Worm (Caenorhabditis elegans) whole organism, L1 larva: ENCODE data around the gene cutl-11.

ENCODE experiments used
- C04F5.9 ChIP-seq: sonication (generic microtip); optimal IDR thresholded peaks from 2 replicates; lab custom pipeline; 2016; ENCODE audit warnings: missing genetic modification characterization, missing compliant biosample characterization
- aha-1 ChIP-seq: fragments of 150-350 bp; optimal IDR thresholded peaks from 2 replicates; lab custom pipeline; 2014; ENCODE audit warnings: missing biosample characterization, missing genetic modification characterization
- alr-1 ChIP-seq: fragments of 200-800 bp; sonication (Bioruptor generic); optimal IDR thresholded peaks from 2 replicates; lab custom pipeline; 2018; ENCODE audit warnings: borderline replicate concordance, mild to moderate bottlenecking, missing genetic modification characterization, missing compliant biosample characterization
- aly-2 ChIP-seq: fragments of 150-350 bp; optimal IDR thresholded peaks from 2 replicates; lab custom pipeline; 2014; ENCODE audit warnings: missing biosample characterization, missing genetic modification characterization
- blmp-1 ChIP-seq: fragments of 150-350 bp; optimal IDR thresholded peaks from 2 replicates; lab custom pipeline; 2014; ENCODE audit warnings: missing biosample characterization, missing genetic modification characterization
- ceh-63 ChIP-seq: fragments of 200-800 bp; sonication (Bioruptor generic); optimal IDR thresholded peaks from 2 replicates; lab custom pipeline; 2018; ENCODE audit warnings: mild to moderate bottlenecking, missing genetic modification characterization, missing compliant biosample characterization
- ceh-88 ChIP-seq: fragments of 200-800 bp; sonication (Bioruptor generic); IDR thresholded peaks from 2 replicates; pipeline ENCODE4 v1.3.6; 2022; ENCODE audit warnings: missing genetic modification characterization, missing compliant biosample characterization
- dpl-1 ChIP-seq, 3 experiments: fragments of 150-350 bp in 2 of 3; sonication (generic microtip) in 1 of 3; optimal IDR thresholded peaks; 2 replicates each; lab custom pipeline; 2014 to 2017; ENCODE audit warnings: missing biosample characterization in 3 of 3, missing genetic modification characterization in 3 of 3, missing genetic modification reagents in 3 of 3
- efl-1 ChIP-seq, 4 experiments: fragments of 150-350 bp; optimal IDR thresholded peaks in 3 of 4; peaks in 1 of 4; 1 replicate in 1 of 4; 2 replicates in 3 of 4; lab custom pipeline; 2014; ENCODE audit warnings: missing biosample characterization in 2 of 4, missing genetic modification characterization in 2 of 4, missing genetic modification reagents in 2 of 4
- egl-27 ChIP-seq, 2 experiments: fragments of 150-350 bp in 1 of 2; sonication (generic microtip); optimal IDR thresholded peaks; 3 replicates each; lab custom pipeline; 2017 to 2018; ENCODE audit warnings: missing biosample characterization in 2 of 2, missing genetic modification characterization in 2 of 2, missing genetic modification reagents in 2 of 2
- elt-3 ChIP-seq, 6 experiments: fragments of 150-350 bp in 1 of 6; sonication (generic microtip); optimal IDR thresholded peaks; 2 replicates each; lab custom pipeline; 2017 to 2018; ENCODE audit warnings: missing biosample characterization in 6 of 6, missing genetic modification characterization in 6 of 6, inconsistent platforms in 1 of 6
- ets-5 ChIP-seq: fragments of 200-800 bp; sonication (Bioruptor generic); IDR thresholded peaks from 2 replicates; pipeline ENCODE4 v1.3.6; 2022; ENCODE audit warnings: missing genetic modification characterization, missing compliant biosample characterization
- fkh-10 ChIP-seq: sonication (generic microtip); optimal IDR thresholded peaks from 2 replicates; lab custom pipeline; 2017; ENCODE audit warnings: missing biosample characterization, missing genetic modification reagents, missing genetic modification characterization
- fkh-4 ChIP-seq: sonication (generic microtip); optimal IDR thresholded peaks from 2 replicates; lab custom pipeline; 2016; ENCODE audit warnings: missing compliant biosample characterization, missing genetic modification characterization, borderline replicate concordance
- fkh-8 ChIP-seq: sonication (generic microtip); optimal IDR thresholded peaks from 2 replicates; lab custom pipeline; 2016; ENCODE audit warnings: mild to moderate bottlenecking, missing genetic modification characterization, missing compliant biosample characterization
- hlh-17 ChIP-seq: fragments of 200-800 bp; sonication (Bioruptor generic); optimal IDR thresholded peaks from 2 replicates; lab custom pipeline; 2018; ENCODE audit warnings: missing genetic modification characterization, mild to moderate bottlenecking, missing compliant biosample characterization, moderate library complexity, borderline replicate concordance
- hlh-4 ChIP-seq: sonication (generic microtip); optimal IDR thresholded peaks from 2 replicates; lab custom pipeline; 2016; ENCODE audit warnings: mild to moderate bottlenecking, missing genetic modification characterization, missing compliant biosample characterization
- hpl-2 ChIP-seq: fragments of 150-350 bp; optimal IDR thresholded peaks from 2 replicates; lab custom pipeline; 2014; ENCODE audit warnings: missing biosample characterization, missing genetic modification reagents, missing genetic modification characterization
- irx-1 ChIP-seq: sonication (generic microtip); optimal IDR thresholded peaks from 2 replicates; lab custom pipeline; 2016; ENCODE audit warnings: missing genetic modification characterization, missing compliant biosample characterization
- jun-1 ChIP-seq: fragments of 150-350 bp; optimal IDR thresholded peaks from 2 replicates; lab custom pipeline; 2014; ENCODE audit warnings: missing biosample characterization, missing genetic modification reagents, missing genetic modification characterization
- lin-14 ChIP-seq: fragments of 200-800 bp; sonication (Bioruptor generic); optimal IDR thresholded peaks from 2 replicates; lab custom pipeline; 2018; ENCODE audit warnings: mild to moderate bottlenecking, missing genetic modification characterization, moderate library complexity, missing compliant biosample characterization
- lin-35 ChIP-seq, 2 experiments: fragments of 150-350 bp; optimal IDR thresholded peaks; 2 replicates each; lab custom pipeline; 2014; ENCODE audit warnings: missing biosample characterization in 2 of 2, missing genetic modification characterization in 2 of 2, missing genetic modification reagents in 2 of 2
- lir-3 ChIP-seq: sonication (generic microtip); optimal IDR thresholded peaks from 2 replicates; lab custom pipeline; 2016; ENCODE audit warnings: mild to moderate bottlenecking, missing genetic modification characterization, moderate library complexity, missing compliant biosample characterization; ENCODE audit not compliant: poor library complexity
- mdl-1 ChIP-seq, 2 experiments: fragments of 150-350 bp; optimal IDR thresholded peaks; 2 replicates each; lab custom pipeline; 2014 to 2017; ENCODE audit warnings: missing biosample characterization in 2 of 2, missing genetic modification characterization in 2 of 2, inconsistent platforms in 1 of 2
- mef-2 ChIP-seq: fragments of 150-350 bp; optimal IDR thresholded peaks from 2 replicates; lab custom pipeline; 2014; ENCODE audit warnings: missing biosample characterization, missing genetic modification characterization
- mep-1 ChIP-seq: fragments of 150-350 bp; optimal IDR thresholded peaks from 2 replicates; lab custom pipeline; 2014; ENCODE audit warnings: missing biosample characterization, missing genetic modification characterization
- nhr-20 ChIP-seq: sonication (generic microtip); optimal IDR thresholded peaks from 2 replicates; lab custom pipeline; 2016; ENCODE audit warnings: mild to moderate bottlenecking, missing genetic modification characterization, missing compliant biosample characterization
- nhr-71 ChIP-seq: sonication (generic microtip); optimal IDR thresholded peaks from 2 replicates; lab custom pipeline; 2016; ENCODE audit warnings: mild to moderate bottlenecking, missing genetic modification characterization, moderate library complexity, missing compliant biosample characterization
- nhr-76 ChIP-seq: sonication (generic microtip); optimal IDR thresholded peaks from 2 replicates; lab custom pipeline; 2017; ENCODE audit warnings: missing biosample characterization, missing genetic modification characterization
- pax-3 ChIP-seq: fragments of 200-800 bp; sonication (Bioruptor generic); optimal IDR thresholded peaks from 2 replicates; lab custom pipeline; 2018; ENCODE audit warnings: mild to moderate bottlenecking, missing genetic modification characterization, moderate library complexity, missing compliant biosample characterization
- snpc-4 ChIP-seq: fragments of 150-350 bp; optimal IDR thresholded peaks from 2 replicates; lab custom pipeline; 2014; ENCODE audit warnings: missing biosample characterization, missing genetic modification characterization
- snu-23 ChIP-seq: sonication (generic microtip); optimal IDR thresholded peaks from 2 replicates; lab custom pipeline; 2016; ENCODE audit warnings: missing genetic modification characterization, missing compliant biosample characterization
- sptf-1 ChIP-seq: fragments of 150-350 bp; optimal IDR thresholded peaks from 2 replicates; lab custom pipeline; 2014; ENCODE audit warnings: missing biosample characterization, missing genetic modification characterization
- sup-37 ChIP-seq: fragments of 200-800 bp; sonication (Bioruptor generic); optimal IDR thresholded peaks from 2 replicates; lab custom pipeline; 2018; ENCODE audit warnings: mild to moderate bottlenecking, missing genetic modification characterization, missing compliant biosample characterization
- tbx-2 ChIP-seq: sonication (generic microtip); optimal IDR thresholded peaks from 2 replicates; lab custom pipeline; 2016; ENCODE audit warnings: missing genetic modification characterization, missing compliant biosample characterization
- tlp-1 ChIP-seq: fragments of 150-350 bp; optimal IDR thresholded peaks from 2 replicates; lab custom pipeline; 2014; ENCODE audit warnings: missing biosample characterization, missing genetic modification characterization
- unc-130 ChIP-seq: fragments of 150-350 bp; optimal IDR thresholded peaks from 2 replicates; lab custom pipeline; 2017; ENCODE audit warnings: missing biosample characterization, missing genetic modification characterization, inconsistent platforms
- unc-62 ChIP-seq: fragments of 150-350 bp; optimal IDR thresholded peaks from 2 replicates; lab custom pipeline; 2014; ENCODE audit warnings: missing biosample characterization, missing genetic modification reagents, missing genetic modification characterization
- unc-98 ChIP-seq: fragments of 200-800 bp; sonication (Bioruptor generic); IDR thresholded peaks from 2 replicates; pipeline ENCODE4 v1.3.6; 2022; ENCODE audit warnings: missing genetic modification characterization, missing compliant biosample characterization
- vab-15 ChIP-seq: sonication (generic microtip); optimal IDR thresholded peaks from 2 replicates; lab custom pipeline; 2017; ENCODE audit warnings: missing genotype, mild to moderate bottlenecking, missing genetic modification characterization, missing compliant biosample characterization
- xbp-1 ChIP-seq: sonication (generic microtip); optimal IDR thresholded peaks from 2 replicates; lab custom pipeline; 2016; ENCODE audit warnings: missing genetic modification characterization, missing compliant biosample characterization
- zag-1 ChIP-seq: fragments of 150-350 bp; optimal IDR thresholded peaks from 2 replicates; lab custom pipeline; 2014; ENCODE audit warnings: missing biosample characterization, missing genetic modification characterization

The cutl-11 gene

DNA sequence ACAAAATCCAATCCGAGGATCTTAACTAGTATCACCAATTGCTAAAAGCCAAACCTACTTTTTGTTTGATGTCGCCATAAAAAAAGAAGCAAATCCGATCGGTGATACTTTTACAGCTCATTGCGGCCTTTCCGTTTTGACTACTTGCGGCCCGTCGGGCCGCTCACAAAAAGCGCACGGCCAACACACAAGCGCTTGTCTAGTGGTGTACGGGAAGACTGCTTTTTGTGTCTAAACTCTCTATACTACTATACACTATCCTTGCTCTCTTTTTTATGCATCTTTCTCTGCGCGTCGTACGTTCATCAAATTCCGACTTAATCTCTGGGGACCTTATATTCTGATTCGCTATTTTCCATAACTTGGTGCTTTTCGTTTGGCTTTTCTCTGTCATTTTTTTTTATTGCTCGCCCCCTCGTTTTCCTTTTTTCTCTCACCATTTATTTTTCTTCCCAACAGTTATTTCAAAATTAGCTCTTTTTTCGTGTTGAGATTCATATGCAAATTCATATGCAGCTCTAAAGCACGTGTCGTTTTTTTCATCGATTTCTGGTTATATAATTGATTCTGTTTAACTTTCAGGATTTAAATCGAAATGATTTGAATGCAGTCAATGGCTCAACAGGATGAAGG is 16.0 kb upstream of the cutl-11 start, which contains the start of gene noca-2 (continued):
- peak; percentile 13 for TF ChIP-seq nhr-20 (tag; lab: Kevin White, UChicago)
- TF ChIP-seq egl-27 (tag; optimal IDR thresholded peaks at IDR 0.05; lab: Kevin White, UChicago), result no peak
- peak; percentile 11 for TF ChIP-seq xbp-1 (tag; lab: Kevin White, UChicago)
- TF ChIP-seq tlp-1 (tag; lab: Kevin White, UChicago), result no peak
- TF ChIP-seq tbx-2 (tag; lab: Kevin White, UChicago), result peak; percentile 12
- no peak for TF ChIP-seq mef-2 (tag; lab: Kevin White, UChicago)
- peak; percentile 45 for TF ChIP-seq snu-23 (GFP tag; lab: Kevin White, UChicago)
- TF ChIP-seq elt-3 (tag; optimal IDR thresholded peaks at IDR 0.05; lab: Kevin White, UChicago), result no peak
- TF ChIP-seq efl-1 (optimal IDR thresholded peaks at IDR 0.05; lab: Kevin White, UChicago), result peak; percentile 5 to 53
- peak in 1 of 2 experiments; percentile 84 for TF ChIP-seq efl-1 (GFP tag; optimal IDR thresholded peaks at IDR 0.05 in 1 of 2; lab: Kevin White, UChicago)
- no peak for TF ChIP-seq sptf-1
- TF ChIP-seq ceh-88 (GFP tag; lab: Robert Waterston, UW), result no peak
- no peak for TF ChIP-seq dpl-1 (GFP tag; optimal IDR thresholded peaks at IDR 0.05; lab: Kevin White, UChicago)
- no peak for TF ChIP-seq nhr-76 (tag; lab: Kevin White, UChicago)
- no peak for TF ChIP-seq ets-5
- no peak for TF ChIP-seq jun-1 (tag; lab: Kevin White, UChicago)
- peak; percentile 37 for TF ChIP-seq nhr-71 (tag; lab: Kevin White, UChicago)
- TF ChIP-seq fkh-10 (GFP tag; lab: Kevin White, UChicago), result no peak
- peak; percentile 82 for TF ChIP-seq lin-14 (GFP tag; lab: Kevin White, UChicago)
- TF ChIP-seq vab-15, result no peak
- TF ChIP-seq lir-3 (tag; lab: Kevin White, UChicago), result no peak
- no peak for TF ChIP-seq aly-2 (tag; lab: Kevin White, UChicago)

DNA sequence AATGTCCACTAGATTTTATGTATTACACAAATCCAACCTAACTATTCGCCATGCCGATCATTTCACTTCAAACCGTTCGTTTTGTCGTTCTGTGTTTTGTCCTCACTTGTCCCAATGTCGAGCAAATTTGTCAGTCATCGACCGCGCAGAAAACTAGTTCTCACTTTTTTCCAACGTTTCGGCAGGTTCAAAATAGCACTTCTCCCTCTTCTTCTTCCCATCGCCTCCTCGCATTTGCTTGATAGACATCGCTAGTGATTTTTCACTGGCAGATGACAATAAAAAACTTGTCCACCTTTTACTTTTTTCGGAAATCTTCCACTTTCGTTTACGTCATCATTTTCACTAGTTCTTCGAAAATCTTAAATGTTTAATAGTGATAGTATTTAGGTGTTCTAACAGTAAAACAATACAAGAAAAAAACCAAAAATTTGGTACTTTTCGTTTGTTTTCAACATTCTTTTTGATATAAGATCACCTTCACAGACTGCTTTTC is 14.9 kb upstream of the cutl-11 start:
- TF ChIP-seq C04F5.9 (tag; lab: Kevin White, UChicago), result no peak
- peak; percentile 96 for TF ChIP-seq blmp-1
- peak in 1 of 6 experiments; percentile 16 for TF ChIP-seq elt-3 (tag; optimal IDR thresholded peaks at IDR 0.05; lab: Kevin White, UChicago)

DNA sequence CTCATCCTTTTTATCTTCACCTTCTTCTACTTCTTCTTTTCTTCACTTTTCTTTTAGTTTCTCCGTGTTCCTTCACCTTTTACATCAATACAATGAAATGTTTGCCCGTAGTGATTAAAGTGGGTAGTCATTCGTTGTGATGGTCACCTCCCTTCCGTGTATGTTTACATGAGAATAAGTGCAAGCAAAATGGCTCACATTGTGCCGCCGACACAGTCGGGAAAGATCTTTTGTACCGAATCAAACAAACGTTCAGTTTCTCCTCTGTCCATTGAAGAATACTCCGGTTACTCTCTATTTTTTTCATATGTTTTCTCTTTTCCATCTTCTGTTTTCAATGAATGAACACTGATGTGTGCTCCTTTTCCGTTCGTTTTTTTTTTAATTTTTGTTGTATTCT is 13.5 kb upstream of the cutl-11 start:
- no peak for TF ChIP-seq unc-130 (tag; lab: Kevin White, UChicago)
- no peak for TF ChIP-seq ceh-63 (GFP tag; lab: Kevin White, UChicago)
- TF ChIP-seq fkh-10 (GFP tag; lab: Kevin White, UChicago), result no peak
- TF ChIP-seq egl-27 (tag; optimal IDR thresholded peaks at IDR 0.05; lab: Kevin White, UChicago), result no peak
- TF ChIP-seq irx-1 (tag; lab: Kevin White, UChicago), result no peak
- no peak for TF ChIP-seq mdl-1 (tag; optimal IDR thresholded peaks at IDR 0.05; lab: Kevin White, UChicago)
- no peak for TF ChIP-seq aha-1 (tag; lab: Kevin White, UChicago)
- no peak for TF ChIP-seq lir-3 (tag; lab: Kevin White, UChicago)
- no peak for TF ChIP-seq efl-1 (optimal IDR thresholded peaks at IDR 0.05; lab: Kevin White, UChicago)
- TF ChIP-seq efl-1 (GFP tag; optimal IDR thresholded peaks at IDR 0.05 in 1 of 2; lab: Kevin White, UChicago), result peak in 1 of 2 experiments; percentile 86
- no peak for TF ChIP-seq hlh-17 (GFP tag; lab: Kevin White, UChicago)
- TF ChIP-seq fkh-4 (tag; lab: Kevin White, UChicago), result no peak
- TF ChIP-seq ets-5, result no peak
- no peak for TF ChIP-seq lin-35 (GFP tag; optimal IDR thresholded peaks at IDR 0.05; lab: Kevin White, UChicago)
- no peak for TF ChIP-seq mep-1
- TF ChIP-seq hlh-4, result no peak
- TF ChIP-seq lin-14 (GFP tag; lab: Kevin White, UChicago), result peak; percentile 1

DNA sequence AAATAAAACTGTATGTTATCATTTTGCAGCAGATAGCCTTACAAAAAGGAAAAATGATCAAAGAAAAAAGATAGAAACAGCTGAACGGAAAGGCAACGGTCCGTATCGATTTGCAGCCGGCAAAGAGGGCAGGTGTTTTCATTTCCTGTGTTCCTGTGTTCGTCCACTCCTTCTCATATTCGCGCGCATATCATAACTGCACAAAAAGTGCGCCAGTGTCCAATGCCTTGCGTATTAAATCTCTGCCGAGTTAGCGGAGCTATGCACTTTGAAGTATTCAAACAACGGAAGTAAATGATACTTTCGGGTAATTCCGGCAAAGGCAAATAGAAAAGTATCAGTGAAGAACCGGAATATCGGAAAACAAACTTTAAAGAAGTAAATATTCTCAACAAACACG is 11.9 kb upstream of the cutl-11 start:
- TF ChIP-seq unc-62 (GFP tag; lab: Kevin White, UChicago) (no peak), lin-35 (GFP tag; optimal IDR thresholded peaks at IDR 0.05; lab: Kevin White, UChicago) (peak in 1 of 2 experiments; percentile 19), pax-3 (tag; lab: Kevin White, UChicago) (no peak), efl-1 (optimal IDR thresholded peaks at IDR 0.05; lab: Kevin White, UChicago) (peak; percentile 22 to 33), efl-1 (GFP tag; optimal IDR thresholded peaks at IDR 0.05 in 1 of 2; lab: Kevin White, UChicago) (peak; percentile 27 to 95), fkh-4 (tag; lab: Kevin White, UChicago) (no peak), snpc-4 (no peak), hpl-2 (GFP tag; lab: Kevin White, UChicago) (no peak), zag-1 (tag; lab: Kevin White, UChicago) (no peak), alr-1 (tag; lab: Kevin White, UChicago) (no peak), ceh-63 (GFP tag; lab: Kevin White, UChicago) (no peak), mep-1 (no peak), snu-23 (GFP tag; lab: Kevin White, UChicago) (no peak), sup-37 (GFP tag; lab: Kevin White, UChicago) (no peak), lir-3 (tag; lab: Kevin White, UChicago) (no peak), fkh-8 (tag; lab: Kevin White, UChicago) (peak; percentile 17), dpl-1 (GFP tag; optimal IDR thresholded peaks at IDR 0.05; lab: Kevin White, UChicago) (peak in 2 of 3 experiments; percentile 43 to 47), unc-98 (GFP tag; lab: Robert Waterston, UW) (no peak)
